Worm (Caenorhabditis elegans) whole organism, young adult: Measurements from ENCODE around the gene Y116A8B.1.

Experiments
- F33H1.4 ChIP-seq: fragments of 200-800 bp; sonication (Bioruptor generic); IDR thresholded peaks from 2 replicates; pipeline ENCODE4 v1.3.6; 2022; ENCODE audit warnings: missing genetic modification reagents, missing genetic modification characterization, missing compliant biosample characterization
- ama-1 ChIP-seq, 3 experiments: fragments of 150-350 bp in 1 of 3; sonication (generic microtip) in 2 of 3; optimal IDR thresholded peaks; 2 replicates each; lab custom pipeline; 2014 to 2018; ENCODE audit warnings: missing biosample characterization in 2 of 3, missing genetic modification characterization in 2 of 3, missing genetic modification reagents in 2 of 3
- hmg-20 ChIP-seq: fragments of 200-800 bp; sonication (Bioruptor generic); IDR thresholded peaks from 2 replicates; pipeline ENCODE4 v1.3.6; 2022; ENCODE audit warnings: missing genetic modification reagents, missing genetic modification characterization, missing compliant biosample characterization
- ztf-28 ChIP-seq: fragments of 200-800 bp; sonication (Bioruptor generic); IDR thresholded peaks from 2 replicates; pipeline ENCODE4 v1.3.6; 2022; ENCODE audit warnings: missing genetic modification reagents, missing genetic modification characterization, missing compliant biosample characterization

DNA sequence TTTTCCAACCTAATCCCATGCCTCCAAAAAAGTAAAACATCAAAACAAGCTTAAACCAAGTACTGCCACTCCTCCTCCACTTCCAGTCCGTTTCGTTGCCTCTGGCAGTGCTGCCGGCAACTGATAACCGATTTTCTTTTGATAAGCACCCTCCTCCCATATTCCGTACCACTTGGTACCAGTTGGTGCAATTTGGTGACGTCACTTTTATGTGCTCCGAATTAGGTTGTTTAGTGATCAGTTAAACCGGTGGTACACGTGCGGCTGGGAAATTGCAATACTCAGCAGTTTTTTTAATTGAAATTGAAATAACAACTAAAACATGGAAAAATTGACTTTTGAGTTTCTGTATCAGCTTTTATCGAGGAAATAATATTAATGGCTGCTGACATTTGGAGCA is 42.1 kb upstream of the Y116A8B.1 start:
- TF ChIP-seq hmg-20 (GFP tag; lab: Robert Waterston, UW) (no peak), ama-1 (optimal IDR thresholded peaks at IDR 0.05; lab: Kevin White, UChicago) (no peak), ama-1 (GFP tag; optimal IDR thresholded peaks at IDR 0.05; lab: Kevin White, UChicago) (no peak), F33H1.4 (GFP tag; lab: Robert Waterston, UW) (no peak), ztf-28 (no peak)
